Fruit fly (Drosophila melanogaster) whole organism, adult: ENCODE data around the gene papi.

Source experiments
- CG11617 ChIP-seq: fragments of 200-800 bp; sonication (Bioruptor generic); optimal IDR thresholded peaks from 2 replicates; lab custom pipeline; 2017; ENCODE audit warnings: mild to moderate bottlenecking, missing biosample characterization, missing genetic modification reagents, missing genetic modification characterization
- CG12768 ChIP-seq: fragments of 200-800 bp; sonication (Bioruptor generic); optimal IDR thresholded peaks from 2 replicates; lab custom pipeline; 2017; ENCODE audit warnings: missing biosample characterization, missing genetic modification characterization, mild to moderate bottlenecking, moderate library complexity, missing genetic modification reagents
- CG14711 ChIP-seq: fragments of 200-800 bp; sonication (Bioruptor generic); optimal IDR thresholded peaks from 2 replicates; lab custom pipeline; 2018; ENCODE audit warnings: missing biosample characterization, mild to moderate bottlenecking, missing genetic modification characterization, moderate library complexity
- CG1620 ChIP-seq: fragments of 200-800 bp; sonication (Bioruptor generic); optimal IDR thresholded peaks from 2 replicates; lab custom pipeline; 2016; ENCODE audit warnings: missing biosample characterization, missing genetic modification characterization
- CG33017 ChIP-seq: fragments of 200-800 bp; sonication (Bioruptor generic); optimal IDR thresholded peaks from 2 replicates; lab custom pipeline; 2018; ENCODE audit warnings: missing biosample characterization, mild to moderate bottlenecking, missing genetic modification characterization, moderate library complexity
- CG5204 ChIP-seq: fragments of 200-800 bp; sonication (Bioruptor generic); optimal IDR thresholded peaks from 2 replicates; lab custom pipeline; 2016; ENCODE audit warnings: missing biosample characterization, missing genetic modification characterization
- CG7045 ChIP-seq: fragments of 200-800 bp; sonication (Bioruptor generic); optimal IDR thresholded peaks from 2 replicates; lab custom pipeline; 2017; ENCODE audit warnings: missing biosample characterization, mild to moderate bottlenecking, missing genetic modification characterization
- CG7101 ChIP-seq: fragments of 200-800 bp; sonication (Bioruptor generic); optimal IDR thresholded peaks from 2 replicates; lab custom pipeline; 2018; ENCODE audit warnings: missing biosample characterization, mild to moderate bottlenecking, missing genetic modification characterization, moderate library complexity
- Clk ChIP-seq: fragments of 200-800 bp; sonication (Bioruptor generic); optimal IDR thresholded peaks from 2 replicates; lab custom pipeline; 2017; ENCODE audit warnings: missing biosample characterization, missing genetic modification characterization
- Crg-1 ChIP-seq: fragments of 200-800 bp; sonication (Bioruptor generic); optimal IDR thresholded peaks from 2 replicates; lab custom pipeline; 2016; ENCODE audit warnings: missing biosample characterization, missing genetic modification characterization
- Hr96 ChIP-seq: fragments of 200-800 bp; sonication (Bioruptor generic); optimal IDR thresholded peaks from 2 replicates; lab custom pipeline; 2016; ENCODE audit warnings: missing biosample characterization, missing genetic modification characterization
- Mnt ChIP-seq: fragments of 200-800 bp; sonication (Bioruptor generic); optimal IDR thresholded peaks from 2 replicates; lab custom pipeline; 2016; ENCODE audit warnings: missing biosample characterization, mild to moderate bottlenecking, missing genetic modification characterization
- bab1 ChIP-seq: fragments of 200-800 bp; sonication (Bioruptor generic); optimal IDR thresholded peaks from 3 replicates; lab custom pipeline; 2019; ENCODE audit warnings: missing biosample characterization, mild to moderate bottlenecking, missing genetic modification characterization, moderate library complexity
- cic ChIP-seq: fragments of 200-800 bp; sonication (Bioruptor generic); optimal IDR thresholded peaks from 2 replicates; lab custom pipeline; 2017; ENCODE audit warnings: missing biosample characterization, mild to moderate bottlenecking, missing genetic modification characterization, moderate library complexity
- cnc ChIP-seq, 2 experiments: fragments of >200 bp; optimal IDR thresholded peaks; 2 replicates each; lab custom pipeline; 2017
- kay ChIP-seq: fragments of 200-800 bp; sonication (Bioruptor generic); peaks from one replicate; lab custom pipeline; 2016; ENCODE audit warnings: missing biosample characterization, missing genetic modification characterization, borderline replicate concordance
- ovo ChIP-seq: fragments of 200-800 bp; sonication (Bioruptor generic); optimal IDR thresholded peaks from 2 replicates; lab custom pipeline; 2016; ENCODE audit warnings: missing biosample characterization, missing genetic modification characterization
- pad ChIP-seq: fragments of 200-800 bp; sonication (Bioruptor generic); optimal IDR thresholded peaks from 3 replicates; lab custom pipeline; 2017; ENCODE audit warnings: missing biosample characterization, missing genetic modification characterization, mild to moderate bottlenecking, moderate library complexity, missing genetic modification reagents
- tj ChIP-seq: fragments of 200-800 bp; sonication (Bioruptor generic); optimal IDR thresholded peaks from 3 replicates; lab custom pipeline; 2017; ENCODE audit warnings: missing biosample characterization, mild to moderate bottlenecking, missing genetic modification characterization, moderate library complexity
- toe ChIP-seq: fragments of 200-800 bp; sonication (Bioruptor generic); optimal IDR thresholded peaks from 2 replicates; lab custom pipeline; 2016; ENCODE audit warnings: missing biosample characterization, missing genetic modification characterization

Gene papi

dm6 chr2L:2178810-2179143, 41.8 kb upstream of the papi start:
- TF ChIP-seq CG33017 (tag; lab: Kevin White, UChicago) (no peak), CG14711 (tag; lab: Kevin White, UChicago) (no peak), CG7101 (no peak), Crg-1 (GFP tag; lab: Kevin White, UChicago) (no peak), tj (GFP tag; lab: Kevin White, UChicago) (no peak), CG1620 (GFP tag; lab: Kevin White, UChicago) (no peak), pad (GFP tag; lab: Kevin White, UChicago) (no peak), Clk (no peak), CG5204 (GFP tag; lab: Kevin White, UChicago) (no peak), cic (GFP tag; lab: Kevin White, UChicago) (no peak), CG11617 (GFP tag; lab: Kevin White, UChicago) (no peak), bab1 (no peak), toe (GFP tag; lab: Kevin White, UChicago) (no peak), CG7045 (no peak), Hr96 (no peak), ovo (GFP tag; lab: Kevin White, UChicago) (no peak), Mnt (GFP tag; lab: Kevin White, UChicago) (no peak), kay (GFP tag; lab: Kevin White, UChicago) (no peak), cnc (optimal IDR thresholded peaks at IDR 0.05; lab: Kevin White, UChicago) (no peak), CG12768 (GFP tag; lab: Kevin White, UChicago) (no peak)

dm6 chr2L:2179366-2179765, 41.2 kb upstream of the papi start:
- TF ChIP-seq cnc (optimal IDR thresholded peaks at IDR 0.05; lab: Kevin White, UChicago), result no peak
- TF ChIP-seq cic (GFP tag; lab: Kevin White, UChicago), result peak; percentile 2

DNA sequence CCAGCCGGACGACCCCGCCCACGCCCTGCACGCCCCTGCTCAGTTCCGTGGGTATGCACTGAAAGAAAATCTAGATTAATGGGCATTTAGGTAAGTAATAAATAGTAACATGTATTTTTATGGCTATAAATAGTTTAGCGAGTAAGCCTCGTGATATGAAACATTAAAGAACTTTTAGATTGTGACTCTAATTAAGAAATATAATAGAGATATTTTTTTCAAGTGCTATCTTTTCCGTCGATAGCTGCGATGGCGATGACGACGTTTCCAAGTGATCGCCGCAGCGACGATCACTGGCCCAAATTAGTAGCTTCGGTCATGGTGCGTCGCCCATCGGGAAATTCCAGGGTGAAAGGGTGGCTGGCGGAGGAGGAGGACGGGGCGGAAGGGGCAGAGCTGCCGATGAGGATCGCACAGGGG, 40.4 kb upstream of the papi start:
- TF ChIP-seq kay (GFP tag; lab: Kevin White, UChicago) (no peak), tj (GFP tag; lab: Kevin White, UChicago) (peak; percentile 2), pad (GFP tag; lab: Kevin White, UChicago) (no peak), Crg-1 (GFP tag; lab: Kevin White, UChicago) (no peak), CG5204 (GFP tag; lab: Kevin White, UChicago) (no peak), CG12768 (GFP tag; lab: Kevin White, UChicago) (no peak), ovo (GFP tag; lab: Kevin White, UChicago) (no peak), CG33017 (tag; lab: Kevin White, UChicago) (peak; percentile 14), Clk (no peak), CG14711 (tag; lab: Kevin White, UChicago) (peak; percentile 33), bab1 (no peak), cnc (optimal IDR thresholded peaks at IDR 0.05; lab: Kevin White, UChicago) (no peak), CG11617 (GFP tag; lab: Kevin White, UChicago) (no peak), Hr96 (peak; percentile 10), cic (GFP tag; lab: Kevin White, UChicago) (no peak), CG7045 (peak; percentile 25), Mnt (GFP tag; lab: Kevin White, UChicago) (no peak), toe (GFP tag; lab: Kevin White, UChicago) (peak; percentile 14), CG7101 (peak; percentile 41), CG1620 (GFP tag; lab: Kevin White, UChicago) (no peak)

- TF ChIP-seq CG11617 (GFP tag; lab: Kevin White, UChicago), result no peak
- no peak for TF ChIP-seq kay (GFP tag; lab: Kevin White, UChicago)
- no peak for TF ChIP-seq CG14711 (tag; lab: Kevin White, UChicago)
- no peak for TF ChIP-seq Crg-1 (GFP tag; lab: Kevin White, UChicago)
- TF ChIP-seq Hr96, result no peak
- TF ChIP-seq CG1620 (GFP tag; lab: Kevin White, UChicago), result no peak
- no peak for TF ChIP-seq bab1
- TF ChIP-seq cic (GFP tag; lab: Kevin White, UChicago), result no peak
- no peak for TF ChIP-seq ovo (GFP tag; lab: Kevin White, UChicago)
- TF ChIP-seq toe (GFP tag; lab: Kevin White, UChicago), result no peak
- TF ChIP-seq CG33017 (tag; lab: Kevin White, UChicago), result no peak
- no peak for TF ChIP-seq tj (GFP tag; lab: Kevin White, UChicago)
- TF ChIP-seq CG7045, result no peak
These were observed 39.9 kb upstream of the papi start for dm6 chr2L:2180665-2181064.

DNA sequence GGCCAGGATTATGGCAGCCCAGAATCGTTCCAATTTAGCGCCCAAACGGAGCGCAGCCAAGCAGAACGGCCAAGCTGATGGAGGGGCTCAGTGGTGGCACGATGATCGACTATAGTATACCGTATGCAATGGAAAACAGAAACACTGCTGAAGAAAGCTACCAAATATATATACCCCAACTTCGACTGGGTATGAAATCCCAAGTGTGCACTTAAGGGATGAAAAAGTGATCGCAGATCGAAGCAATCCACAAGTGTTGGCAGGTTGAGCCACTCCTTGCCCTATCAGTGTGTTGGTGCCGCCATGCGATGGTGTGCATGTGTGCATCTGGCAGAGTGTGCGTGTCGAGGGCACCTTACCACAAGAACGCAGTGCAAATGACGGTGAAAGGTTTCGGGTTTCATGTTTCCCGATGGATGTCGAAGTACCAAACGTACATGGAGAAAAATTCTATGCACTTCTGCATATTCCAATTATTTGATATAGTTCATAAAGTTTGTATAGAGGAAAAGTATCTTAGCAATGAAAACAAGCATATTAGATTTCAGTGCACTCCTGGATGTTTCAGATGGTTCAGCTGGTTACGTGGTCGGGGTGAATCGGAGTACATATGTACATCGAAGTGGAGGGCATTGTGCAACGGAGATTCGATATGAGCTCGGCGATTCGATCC, 38.4 kb upstream of the papi start:
- TF ChIP-seq CG14711 (tag; lab: Kevin White, UChicago) (no peak), kay (GFP tag; lab: Kevin White, UChicago) (no peak), CG5204 (GFP tag; lab: Kevin White, UChicago) (no peak), CG1620 (GFP tag; lab: Kevin White, UChicago) (no peak), CG33017 (tag; lab: Kevin White, UChicago) (no peak), toe (GFP tag; lab: Kevin White, UChicago) (no peak), CG7101 (no peak), ovo (GFP tag; lab: Kevin White, UChicago) (no peak), cic (GFP tag; lab: Kevin White, UChicago) (no peak), Mnt (GFP tag; lab: Kevin White, UChicago) (no peak), tj (GFP tag; lab: Kevin White, UChicago) (no peak), Crg-1 (GFP tag; lab: Kevin White, UChicago) (no peak), CG12768 (GFP tag; lab: Kevin White, UChicago) (no peak), CG7045 (no peak)
